Worm (Caenorhabditis elegans): ENCODE results near the gene C03H5.6.

ce11 chrII:371549-371948 lies 27.7 kb downstream of the C03H5.6 start:
- no peak for TF ChIP-seq mbf-1 (tag; optimal IDR thresholded peaks at IDR 0.05)
- TF ChIP-seq nhr-77 (tag; optimal IDR thresholded peaks at IDR 0.05): no peak
